Fruit fly (Drosophila melanogaster): ENCODE measurements around the gene CG46025.

The CG46025 gene

DNA sequence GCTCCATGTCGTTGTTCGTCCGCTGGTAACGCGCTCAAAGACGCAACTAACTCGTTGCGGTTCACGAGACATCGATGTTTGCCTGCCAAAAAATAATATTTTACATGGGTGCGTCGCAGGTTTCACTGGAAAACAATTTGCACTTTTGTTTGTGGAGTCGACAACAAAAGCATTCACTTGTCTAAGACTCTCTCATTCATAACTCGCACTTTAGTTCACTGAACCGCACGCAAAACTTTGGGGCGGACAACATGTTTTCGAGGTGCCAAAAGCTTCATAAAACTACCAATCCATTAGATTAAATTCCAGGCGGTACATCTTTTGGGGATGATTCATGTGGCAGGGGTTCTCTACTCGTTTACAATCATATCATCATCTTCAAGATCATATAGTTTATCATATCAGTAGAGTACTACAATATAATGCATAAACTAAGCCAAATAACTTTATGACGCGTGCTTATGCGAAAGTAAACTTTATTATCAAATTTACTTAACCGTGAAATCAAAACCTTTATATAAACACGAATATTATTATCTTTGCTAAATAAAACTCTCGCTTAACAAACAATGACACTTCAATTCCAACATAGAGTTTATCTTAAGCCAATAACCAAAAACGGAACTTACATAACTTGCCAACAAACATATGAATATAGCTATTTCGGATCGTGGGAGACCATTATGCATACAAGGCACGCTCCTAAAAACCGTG lies 24.2 kb downstream of the CG46025 start, which contains the start of gene CG7179 (continued):
- peak; percentile 25 for TF ChIP-seq PHDP (tag; optimal IDR thresholded peaks at IDR 0.05)
- no peak for TF ChIP-seq Mrtf (GFP tag; IDR thresholded peaks at IDR 0.05)
- no peak for TF ChIP-seq jigr1 (GFP tag; IDR thresholded peaks at IDR 0.05)
- TF ChIP-seq HHEX (GFP tag; optimal IDR thresholded peaks at IDR 0.05) = peak; percentile 38
- no peak for TF ChIP-seq zfh2 (GFP tag; optimal IDR thresholded peaks at IDR 0.05)
- no peak for TF ChIP-seq ara (GFP tag; IDR thresholded peaks at IDR 0.05)
- 0 out of 3 replicates have a peak, but pooled peaks have one; percentile 11 for TF ChIP-seq ci (GFP tag; IDR thresholded peaks at IDR 0.05)
- TF ChIP-seq CG3281 (GFP tag; optimal IDR thresholded peaks at IDR 0.05) = peak; percentile 57
- no peak for TF ChIP-seq CG32767 (GFP tag; IDR thresholded peaks at IDR 0.05)
- TF ChIP-seq Hmx (GFP tag; optimal IDR thresholded peaks at IDR 0.05) = no peak
- no peak for TF ChIP-seq CG31441 (GFP tag; IDR thresholded peaks at IDR 0.05)
- peak; percentile 33 for TF ChIP-seq CG15011 (GFP tag; optimal IDR thresholded peaks at IDR 0.05)
- TF ChIP-seq h (optimal IDR thresholded peaks at IDR 0.05) = no peak
- TF ChIP-seq CG10959 (GFP tag; IDR thresholded peaks at IDR 0.05) = no peak
- TF ChIP-seq Fer3 (tag; optimal IDR thresholded peaks at IDR 0.05) = peak; percentile 57
- no peak for TF ChIP-seq Dbx (GFP tag; IDR thresholded peaks at IDR 0.05)
- TF ChIP-seq CG2678 (tag; optimal IDR thresholded peaks at IDR 0.05) = peak; percentile 72
- TF ChIP-seq caup (GFP tag; optimal IDR thresholded peaks at IDR 0.05; ENCODE audit: severe bottlenecking) = peak; percentile 27
- TF ChIP-seq Mad (GFP tag; optimal IDR thresholded peaks at IDR 0.05) = no peak
- no peak for TF ChIP-seq CG2116 (GFP tag; optimal IDR thresholded peaks at IDR 0.05)
- peak; percentile 0 for TF ChIP-seq Sox102F (GFP tag; optimal IDR thresholded peaks at IDR 0.05)
- no peak for TF ChIP-seq repo (GFP tag; optimal IDR thresholded peaks at IDR 0.05)
- no peak for TF ChIP-seq CG42726 (GFP tag; IDR thresholded peaks at IDR 0.05; ENCODE audit: partially characterized antibody)
- peak; percentile 24 for TF ChIP-seq CG6765 (GFP tag; optimal IDR thresholded peaks at IDR 0.05)
- no peak for TF ChIP-seq CG17186 (GFP tag; optimal IDR thresholded peaks at IDR 0.05)
- peak in 1 of 2 experiments; percentile 62 for TF ChIP-seq Pdp1 (GFP tag; optimal IDR thresholded peaks at IDR 0.05)
- no peak for TF ChIP-seq CG31224 (GFP tag; IDR thresholded peaks at IDR 0.05)
- TF ChIP-seq CG15514 (GFP tag; optimal IDR thresholded peaks at IDR 0.05) = peak; percentile 17
- TF ChIP-seq wor (GFP tag; IDR thresholded peaks at IDR 0.05) = no peak
- TF ChIP-seq CG17359 (tag; optimal IDR thresholded peaks at IDR 0.05) = no peak
- no peak for TF ChIP-seq so (GFP tag; IDR thresholded peaks at IDR 0.05)
- TF ChIP-seq CG7839 (tag; optimal IDR thresholded peaks at IDR 0.05) = peak; percentile 25
- peak; percentile 61 for TF ChIP-seq lab (GFP tag; optimal IDR thresholded peaks at IDR 0.05)
- peak; percentile 35 for TF ChIP-seq scrt (GFP tag; optimal IDR thresholded peaks at IDR 0.05)
- no peak for TF ChIP-seq E2f2 (GFP tag; IDR thresholded peaks at IDR 0.05)
- peak; percentile 64 for TF ChIP-seq CG13296 (GFP tag; optimal IDR thresholded peaks at IDR 0.05)
- peak; percentile 14 for TF ChIP-seq CG1233 (GFP tag; optimal IDR thresholded peaks at IDR 0.05)
- no peak for TF ChIP-seq tin (GFP tag; optimal IDR thresholded peaks at IDR 0.05)
- TF ChIP-seq hkb (optimal IDR thresholded peaks at IDR 0.05) = no peak
- TF ChIP-seq hkb (GFP tag; IDR thresholded peaks at IDR 0.05) = 0 out of 2 replicates have a peak, but pooled peaks have one; percentile 29
- no peak for TF ChIP-seq CG15479 (GFP tag; optimal IDR thresholded peaks at IDR 0.05)
- TF ChIP-seq exex (tag; optimal IDR thresholded peaks at IDR 0.05) = peak; percentile 28
- peak; percentile 27 for TF ChIP-seq gem (tag; optimal IDR thresholded peaks at IDR 0.05)
- TF ChIP-seq cwo (GFP tag; optimal IDR thresholded peaks at IDR 0.05) = peak; percentile 3
- no peak for TF ChIP-seq CG16779 (GFP tag; IDR thresholded peaks at IDR 0.05)
- no peak for TF ChIP-seq slbo (GFP tag; IDR thresholded peaks at IDR 0.05)
- peak; percentile 51 for TF ChIP-seq Meics (GFP tag; optimal IDR thresholded peaks at IDR 0.05)
- TF ChIP-seq Sox100B (GFP tag; optimal IDR thresholded peaks at IDR 0.05) = peak; percentile 5
- peak; percentile 26 for TF ChIP-seq CG12071 (GFP tag; optimal IDR thresholded peaks at IDR 0.05)
- TF ChIP-seq D19B (GFP tag; optimal IDR thresholded peaks at IDR 0.05) = no peak

Measured in whole organism, embryonic.